Worm (Caenorhabditis elegans): Measurements from ENCODE around the gene egl-44.

Gene egl-44

ce11 chrII:5899865-5900486 lies 28.6 kb upstream of the egl-44 start:
- TF ChIP-seq med-1 (GFP tag; optimal IDR thresholded peaks at IDR 0.05; ENCODE audit: insufficient read depth) (no peak), T22C8.4 (GFP tag; IDR thresholded peaks at IDR 0.05) (no peak), tab-1 (GFP tag; IDR thresholded peaks at IDR 0.05) (no peak), klf-2 (GFP tag; conservative IDR thresholded peaks at IDR 0.05) (no peak), flt-1 (GFP tag; IDR thresholded peaks at IDR 0.05) (no peak), ref-1 (GFP tag; conservative IDR thresholded peaks at IDR 0.05) (no peak), cog-1 (tag; optimal IDR thresholded peaks at IDR 0.05) (no peak), ztf-23 (GFP tag; IDR thresholded peaks at IDR 0.05) (no peak)

- TF ChIP-seq ref-1 (GFP tag; conservative IDR thresholded peaks at IDR 0.05) (no peak), tab-1 (GFP tag; IDR thresholded peaks at IDR 0.05) (no peak), klf-2 (GFP tag; conservative IDR thresholded peaks at IDR 0.05) (no peak), cog-1 (tag; optimal IDR thresholded peaks at IDR 0.05) (no peak), ztf-29 (GFP tag; IDR thresholded peaks at IDR 0.05) (no peak), med-1 (GFP tag; optimal IDR thresholded peaks at IDR 0.05; ENCODE audit: insufficient read depth) (no peak), ztf-23 (GFP tag; IDR thresholded peaks at IDR 0.05) (no peak), flt-1 (GFP tag; IDR thresholded peaks at IDR 0.05) (no peak), T22C8.4 (GFP tag; IDR thresholded peaks at IDR 0.05) (no peak)
Measured at ce11 chrII:5901407-5902026, 27.1 kb upstream of the egl-44 start.

ce11 chrII:5902139-5902538 lies 26.5 kb upstream of the egl-44 start:
- TF ChIP-seq klf-2 (GFP tag; conservative IDR thresholded peaks at IDR 0.05): no peak
- TF ChIP-seq ztf-29 (GFP tag; IDR thresholded peaks at IDR 0.05): no peak
- TF ChIP-seq flt-1 (GFP tag; IDR thresholded peaks at IDR 0.05): no peak
- TF ChIP-seq cog-1 (tag; optimal IDR thresholded peaks at IDR 0.05): no peak
- no peak for TF ChIP-seq med-1 (GFP tag; optimal IDR thresholded peaks at IDR 0.05; ENCODE audit: insufficient read depth)
- TF ChIP-seq ref-1 (GFP tag; conservative IDR thresholded peaks at IDR 0.05): no peak
- TF ChIP-seq tab-1 (GFP tag; IDR thresholded peaks at IDR 0.05): no peak
- TF ChIP-seq ztf-23 (GFP tag; IDR thresholded peaks at IDR 0.05): no peak
- no peak for TF ChIP-seq T22C8.4 (GFP tag; IDR thresholded peaks at IDR 0.05)

- TF ChIP-seq tab-1 (GFP tag; IDR thresholded peaks at IDR 0.05): no peak
- TF ChIP-seq ztf-29 (GFP tag; IDR thresholded peaks at IDR 0.05): no peak
- no peak for TF ChIP-seq cog-1 (tag; optimal IDR thresholded peaks at IDR 0.05)
- TF ChIP-seq T22C8.4 (GFP tag; IDR thresholded peaks at IDR 0.05): no peak
- TF ChIP-seq flt-1 (GFP tag; IDR thresholded peaks at IDR 0.05): no peak
- no peak for TF ChIP-seq ztf-23 (GFP tag; IDR thresholded peaks at IDR 0.05)
- no peak for TF ChIP-seq ref-1 (GFP tag; conservative IDR thresholded peaks at IDR 0.05)
- TF ChIP-seq klf-2 (GFP tag; conservative IDR thresholded peaks at IDR 0.05): no peak
- TF ChIP-seq med-1 (GFP tag; optimal IDR thresholded peaks at IDR 0.05; ENCODE audit: insufficient read depth): no peak
Measured at ce11 chrII:5904252-5904651, 24.4 kb upstream of the egl-44 start, which contains the start of gene tsp-18. tsp-18 (plus strand) TSS chrII:5904552.

ce11 chrII:5906274-5906673 lies 22.3 kb upstream of the egl-44 start, which contains the start of gene F59G1.8:
F59G1.8 (plus strand) TSS chrII:5906566.
- no peak for TF ChIP-seq ref-1 (GFP tag; conservative IDR thresholded peaks at IDR 0.05)
- TF ChIP-seq ztf-23 (GFP tag; IDR thresholded peaks at IDR 0.05): no peak
- TF ChIP-seq cog-1 (tag; optimal IDR thresholded peaks at IDR 0.05): no peak

ce11 chrII:5907482-5907881 lies 21.1 kb upstream of the egl-44 start, which contains the start of gene vps-35:
vps-35 (plus strand) TSS chrII:5907816.
- TF ChIP-seq flt-1 (GFP tag; IDR thresholded peaks at IDR 0.05) (no peak), klf-2 (GFP tag; conservative IDR thresholded peaks at IDR 0.05) (no peak; the same call in 1 of the 2 replicates), ztf-29 (GFP tag; IDR thresholded peaks at IDR 0.05) (no peak), tab-1 (GFP tag; IDR thresholded peaks at IDR 0.05) (no peak), T22C8.4 (GFP tag; IDR thresholded peaks at IDR 0.05) (no peak), ztf-23 (GFP tag; IDR thresholded peaks at IDR 0.05) (no peak), med-1 (GFP tag; optimal IDR thresholded peaks at IDR 0.05; ENCODE audit: insufficient read depth) (no peak), ref-1 (GFP tag; conservative IDR thresholded peaks at IDR 0.05) (no peak), cog-1 (tag; optimal IDR thresholded peaks at IDR 0.05) (no peak)

ce11 chrII:5911274-5911673 lies 17.3 kb upstream of the egl-44 start, which contains the start of gene cgt-3:
cgt-3 (plus strand) TSS chrII:5911324.
- TF ChIP-seq flt-1 (GFP tag; IDR thresholded peaks at IDR 0.05) (no peak), ref-1 (GFP tag; conservative IDR thresholded peaks at IDR 0.05) (no peak), med-1 (GFP tag; optimal IDR thresholded peaks at IDR 0.05; ENCODE audit: insufficient read depth) (no peak), cog-1 (tag; optimal IDR thresholded peaks at IDR 0.05) (no peak), ztf-23 (GFP tag; IDR thresholded peaks at IDR 0.05) (no peak), T22C8.4 (GFP tag; IDR thresholded peaks at IDR 0.05) (no peak), klf-2 (GFP tag; conservative IDR thresholded peaks at IDR 0.05) (no peak), ztf-29 (GFP tag; IDR thresholded peaks at IDR 0.05) (no peak), tab-1 (GFP tag; IDR thresholded peaks at IDR 0.05) (no peak)

- TF ChIP-seq T22C8.4 (GFP tag; IDR thresholded peaks at IDR 0.05): no peak
- no peak for TF ChIP-seq med-1 (GFP tag; optimal IDR thresholded peaks at IDR 0.05; ENCODE audit: insufficient read depth)
- TF ChIP-seq ztf-29 (GFP tag; IDR thresholded peaks at IDR 0.05): no peak
- TF ChIP-seq cog-1 (tag; optimal IDR thresholded peaks at IDR 0.05): no peak
- TF ChIP-seq klf-2 (GFP tag; conservative IDR thresholded peaks at IDR 0.05): no peak
- TF ChIP-seq ref-1 (GFP tag; conservative IDR thresholded peaks at IDR 0.05): no peak
- no peak for TF ChIP-seq tab-1 (GFP tag; IDR thresholded peaks at IDR 0.05)
- no peak for TF ChIP-seq ztf-23 (GFP tag; IDR thresholded peaks at IDR 0.05)
- TF ChIP-seq flt-1 (GFP tag; IDR thresholded peaks at IDR 0.05): no peak
Measured at ce11 chrII:5911939-5912523, 16.6 kb upstream of the egl-44 start.

- TF ChIP-seq ztf-29 (GFP tag; IDR thresholded peaks at IDR 0.05) (no peak), klf-2 (GFP tag; conservative IDR thresholded peaks at IDR 0.05) (no peak), med-1 (GFP tag; optimal IDR thresholded peaks at IDR 0.05; ENCODE audit: insufficient read depth) (no peak), flt-1 (GFP tag; IDR thresholded peaks at IDR 0.05) (no peak), ztf-23 (GFP tag; IDR thresholded peaks at IDR 0.05) (no peak), cog-1 (tag; optimal IDR thresholded peaks at IDR 0.05) (no peak)
Measured at ce11 chrII:5913897-5914296, 14.7 kb upstream of the egl-44 start.

Data from whole organism, midembryonic.